Fruit fly (Drosophila melanogaster) whole organism, embryonic: ENCODE results near the gene Not10.

ENCODE experiments used
- Adf1 ChIP-seq: fragments of 200-800 bp; sonication (Bioruptor generic); IDR thresholded peaks from 2 replicates; pipeline ENCODE4 v1.3.6; 2022; ENCODE audit warnings: missing biosample characterization, missing genetic modification characterization
- Atf-2 ChIP-seq: fragments of 200-800 bp; sonication (Bioruptor generic); optimal IDR thresholded peaks from 2 replicates; lab custom pipeline; 2016; ENCODE audit warnings: missing biosample characterization, missing genetic modification characterization
- Blimp-1 ChIP-seq: fragments of 200-800 bp; sonication (Bioruptor generic); optimal IDR thresholded peaks from 3 replicates; lab custom pipeline; 2018; ENCODE audit warnings: missing biosample characterization, missing genetic modification characterization, mild to moderate bottlenecking, moderate library complexity, missing genetic modification reagents
- CG1024 ChIP-seq: fragments of 200-800 bp; sonication (Bioruptor generic); IDR thresholded peaks from 2 replicates; pipeline ENCODE4 v1.3.6; 2022; ENCODE audit warnings: missing biosample characterization, missing genetic modification characterization
- CG10267 ChIP-seq: fragments of 200-800 bp; sonication (Bioruptor generic); optimal IDR thresholded peaks from 2 replicates; lab custom pipeline; 2018; ENCODE audit warnings: missing biosample characterization, mild to moderate bottlenecking, missing genetic modification characterization, moderate library complexity
- CG10543 ChIP-seq: fragments of 200-800 bp; sonication (Bioruptor generic); optimal IDR thresholded peaks from 3 replicates; lab custom pipeline; 2017; ENCODE audit warnings: missing biosample characterization, mild to moderate bottlenecking, missing genetic modification characterization, moderate library complexity
- CG11456 ChIP-seq: fragments of 200-800 bp; sonication (Bioruptor generic); IDR thresholded peaks from 3 replicates; pipeline ENCODE4 v1.3.6; 2022; ENCODE audit warnings: missing biosample characterization, missing genetic modification characterization
- CG13296 ChIP-seq: fragments of 200-800 bp; sonication (Bioruptor generic); optimal IDR thresholded peaks from 3 replicates; lab custom pipeline; 2018; ENCODE audit warnings: missing biosample characterization, mild to moderate bottlenecking, missing genetic modification characterization
- CG1529 ChIP-seq: fragments of 200-800 bp; sonication (Bioruptor generic); optimal IDR thresholded peaks from 3 replicates; lab custom pipeline; 2018; ENCODE audit warnings: missing biosample characterization, missing genetic modification characterization
- CG17568 ChIP-seq: fragments of 200-800 bp; sonication (Bioruptor generic); optimal IDR thresholded peaks from 2 replicates; lab custom pipeline; 2018; ENCODE audit warnings: missing biosample characterization, mild to moderate bottlenecking, missing genetic modification characterization, moderate library complexity
- CG18619 ChIP-seq: fragments of 200-800 bp; sonication (Bioruptor generic); optimal IDR thresholded peaks from 3 replicates; lab custom pipeline; 2017; ENCODE audit warnings: missing biosample characterization, mild to moderate bottlenecking, missing genetic modification characterization
- CG2678 ChIP-seq: fragments of 200-800 bp; sonication (Bioruptor generic); optimal IDR thresholded peaks from 3 replicates; lab custom pipeline; 2019; ENCODE audit warnings: missing biosample characterization, mild to moderate bottlenecking, missing genetic modification characterization, moderate library complexity
- CG33213 ChIP-seq: fragments of 200-800 bp; sonication (Bioruptor generic); optimal IDR thresholded peaks from 3 replicates; lab custom pipeline; 2016; ENCODE audit warnings: missing biosample characterization, missing genetic modification characterization
- CG4404 ChIP-seq: fragments of 200-800 bp; sonication (Bioruptor generic); IDR thresholded peaks from 2 replicates; pipeline ENCODE4 v1.3.6; 2022; ENCODE audit warnings: missing biosample characterization, missing genetic modification characterization
- CG4854 ChIP-seq: fragments of 200-800 bp; sonication (Bioruptor generic); optimal IDR thresholded peaks from 2 replicates; lab custom pipeline; 2016; ENCODE audit warnings: missing biosample characterization, missing genetic modification characterization, inconsistent platforms
- CG5180 ChIP-seq: fragments of 200-800 bp; sonication (Bioruptor generic); optimal IDR thresholded peaks from 3 replicates; lab custom pipeline; 2017; ENCODE audit warnings: missing biosample characterization, missing genetic modification characterization, mild to moderate bottlenecking, moderate library complexity, missing genetic modification reagents
- CG6683 ChIP-seq: fragments of 200-800 bp; sonication (Bioruptor generic); optimal IDR thresholded peaks from 2 replicates; lab custom pipeline; 2017; ENCODE audit warnings: missing biosample characterization, mild to moderate bottlenecking, missing genetic modification characterization, missing genetic modification reagents
- CG8359 ChIP-seq: fragments of 200-800 bp; sonication (Bioruptor generic); optimal IDR thresholded peaks from 2 replicates; lab custom pipeline; 2017; ENCODE audit warnings: missing biosample characterization, mild to moderate bottlenecking, missing genetic modification characterization, borderline replicate concordance
- CG8924 ChIP-seq: fragments of 200-800 bp; optimal IDR thresholded peaks from 3 replicates; lab custom pipeline; 2019; ENCODE audit warnings: missing biosample characterization, mild to moderate bottlenecking, missing genetic modification characterization, moderate library complexity
- Chrac-16 ChIP-seq: fragments of 200-800 bp; sonication (Bioruptor generic); optimal IDR thresholded peaks from 3 replicates; lab custom pipeline; 2016; ENCODE audit warnings: missing biosample characterization, missing genetic modification characterization
- Ets65A ChIP-seq: fragments of 200-800 bp; sonication (Bioruptor generic); peaks from one replicate; lab custom pipeline; 2016; ENCODE audit warnings: missing biosample characterization, missing genetic modification characterization
- HHEX ChIP-seq: fragments of 200-800 bp; sonication (Bioruptor generic); optimal IDR thresholded peaks from 3 replicates; lab custom pipeline; 2017; ENCODE audit warnings: missing biosample characterization, mild to moderate bottlenecking, missing genetic modification characterization, missing genetic modification reagents
- Mes4 ChIP-seq: fragments of 200-800 bp; sonication (Bioruptor generic); optimal IDR thresholded peaks from 2 replicates; lab custom pipeline; 2016; ENCODE audit warnings: missing biosample characterization, missing genetic modification characterization
- Myb ChIP-seq: fragments of 200-800 bp; sonication (Bioruptor generic); optimal IDR thresholded peaks from 2 replicates; lab custom pipeline; 2016; ENCODE audit warnings: missing biosample characterization, missing genetic modification characterization
- Nf-YC ChIP-seq: fragments of 200-800 bp; optimal IDR thresholded peaks from 3 replicates; lab custom pipeline; 2019; ENCODE audit warnings: missing biosample characterization, mild to moderate bottlenecking, missing genetic modification characterization, moderate library complexity
- NfI ChIP-seq: fragments of 200-800 bp; sonication (Bioruptor generic); optimal IDR thresholded peaks from 3 replicates; lab custom pipeline; 2018; ENCODE audit warnings: missing biosample characterization, mild to moderate bottlenecking, missing genetic modification characterization, moderate library complexity
- Oaz ChIP-seq: fragments of 200-800 bp; sonication (Bioruptor generic); IDR thresholded peaks from 2 replicates; pipeline ENCODE4 v1.3.6; 2022; ENCODE audit warnings: missing biosample characterization, missing genetic modification characterization
- Opbp ChIP-seq: fragments of 200-800 bp; sonication (Bioruptor generic); IDR thresholded peaks from 3 replicates; pipeline ENCODE4 v1.3.6; 2022; ENCODE audit warnings: missing biosample characterization, missing genetic modification characterization; ENCODE audit not compliant: partially characterized antibody
- ase ChIP-seq: fragments of 200-800 bp; sonication (Bioruptor generic); IDR thresholded peaks from 3 replicates; pipeline ENCODE4 v1.3.6; 2022; ENCODE audit warnings: missing biosample characterization, missing genetic modification characterization
- bigmax ChIP-seq: fragments of 200-800 bp; sonication (Bioruptor generic); optimal IDR thresholded peaks from 2 replicates; lab custom pipeline; 2018; ENCODE audit warnings: missing biosample characterization, mild to moderate bottlenecking, missing genetic modification characterization
- btn ChIP-seq: fragments of 200-800 bp; sonication (Bioruptor generic); optimal IDR thresholded peaks from 2 replicates; lab custom pipeline; 2016; ENCODE audit warnings: missing biosample characterization, missing genetic modification characterization
- caup ChIP-seq: fragments of 200-800 bp; sonication (Bioruptor generic); optimal IDR thresholded peaks from 3 replicates; lab custom pipeline; 2017; ENCODE audit warnings: missing biosample characterization, mild to moderate bottlenecking, missing genetic modification characterization, moderate library complexity; ENCODE audit not compliant: severe bottlenecking
- chinmo ChIP-seq: fragments of 200-800 bp; sonication (Bioruptor generic); IDR thresholded peaks from 4 replicates; pipeline ENCODE4 v1.3.6; 2022; ENCODE audit warnings: missing biosample characterization, missing genetic modification characterization; ENCODE audit not compliant: partially characterized antibody
- dan ChIP-seq: fragments of 200-800 bp; sonication (Bioruptor generic); IDR thresholded peaks from 2 replicates; pipeline ENCODE4 v1.3.6; 2022; ENCODE audit warnings: missing biosample characterization, missing genetic modification characterization
- en ChIP-seq: fragments of 200-800 bp; sonication (Bioruptor generic); optimal IDR thresholded peaks from 2 replicates; lab custom pipeline; 2016; ENCODE audit warnings: missing biosample characterization, missing genetic modification characterization
- exex ChIP-seq: fragments of 200-800 bp; sonication (Bioruptor generic); optimal IDR thresholded peaks from 4 replicates; lab custom pipeline; 2018; ENCODE audit warnings: missing biosample characterization, mild to moderate bottlenecking, missing genetic modification characterization, moderate library complexity
- eyg ChIP-seq: fragments of 200-800 bp; sonication (Bioruptor generic); optimal IDR thresholded peaks from 3 replicates; lab custom pipeline; 2016; ENCODE audit warnings: missing biosample characterization, missing genetic modification characterization
- fd102C ChIP-seq: fragments of 200-800 bp; sonication (Bioruptor generic); optimal IDR thresholded peaks from 2 replicates; lab custom pipeline; 2018; ENCODE audit warnings: missing biosample characterization, mild to moderate bottlenecking, missing genetic modification characterization, moderate library complexity
- gro ChIP-seq: fragments of 200-800 bp; sonication (Bioruptor generic); optimal IDR thresholded peaks from 2 replicates; lab custom pipeline; 2016; ENCODE audit warnings: missing biosample characterization, missing genetic modification characterization
- hth ChIP-seq: fragments of >200 bp; optimal IDR thresholded peaks from 2 replicates; lab custom pipeline; 2017; ENCODE audit warnings: inconsistent platforms
- jumu ChIP-seq: fragments of 200-800 bp; sonication (Bioruptor generic); optimal IDR thresholded peaks from 3 replicates; lab custom pipeline; 2016; ENCODE audit warnings: missing biosample characterization, missing genetic modification characterization
- nmo ChIP-seq: fragments of 200-800 bp; sonication (Bioruptor generic); optimal IDR thresholded peaks from 2 replicates; lab custom pipeline; 2018; ENCODE audit warnings: missing biosample characterization, mild to moderate bottlenecking, missing genetic modification characterization, moderate library complexity
- oc ChIP-seq: fragments of 200-800 bp; sonication (Bioruptor generic); optimal IDR thresholded peaks from 2 replicates; lab custom pipeline; 2018; ENCODE audit warnings: missing biosample characterization, mild to moderate bottlenecking, missing genetic modification characterization, moderate library complexity
- row ChIP-seq: fragments of 200-800 bp; sonication (Bioruptor generic); IDR thresholded peaks from 3 replicates; pipeline ENCODE4 v1.3.6; 2022; ENCODE audit warnings: missing biosample characterization, missing genetic modification characterization
- run ChIP-seq: fragments of 200-800 bp; sonication (Bioruptor generic); optimal IDR thresholded peaks from 3 replicates; lab custom pipeline; 2018; ENCODE audit warnings: missing biosample characterization, mild to moderate bottlenecking, missing genetic modification characterization
- sd ChIP-seq: fragments of 200-800 bp; sonication (Bioruptor generic); optimal IDR thresholded peaks from 3 replicates; lab custom pipeline; 2018; ENCODE audit warnings: missing biosample characterization, mild to moderate bottlenecking, missing genetic modification characterization, moderate library complexity
- sqz ChIP-seq: fragments of 200-800 bp; sonication (Bioruptor generic); optimal IDR thresholded peaks from 3 replicates; lab custom pipeline; 2018; ENCODE audit warnings: missing biosample characterization, mild to moderate bottlenecking, missing genetic modification characterization
- toy ChIP-seq: fragments of 200-800 bp; sonication (Bioruptor generic); IDR thresholded peaks from 2 replicates; pipeline ENCODE4 v1.3.6; 2022; ENCODE audit warnings: missing biosample characterization, missing genetic modification characterization
- vfl ChIP-seq: fragments of 200-800 bp; sonication (Bioruptor generic); optimal IDR thresholded peaks from 2 replicates; lab custom pipeline; 2016; ENCODE audit warnings: missing biosample characterization, missing genetic modification characterization
- vvl ChIP-seq: fragments of 200-800 bp; sonication (Bioruptor generic); IDR thresholded peaks from 2 replicates; pipeline ENCODE4 v1.3.6; 2022; ENCODE audit warnings: missing biosample characterization, missing genetic modification characterization
- wek ChIP-seq: fragments of 200-800 bp; sonication (Bioruptor generic); optimal IDR thresholded peaks from 3 replicates; lab custom pipeline; 2018; ENCODE audit warnings: missing biosample characterization, mild to moderate bottlenecking, missing genetic modification characterization, moderate library complexity
- wor ChIP-seq: fragments of 200-800 bp; sonication (Bioruptor generic); IDR thresholded peaks from 2 replicates; pipeline ENCODE4 v1.3.6; 2022; ENCODE audit warnings: missing biosample characterization, missing genetic modification characterization

Gene Not10

DNA sequence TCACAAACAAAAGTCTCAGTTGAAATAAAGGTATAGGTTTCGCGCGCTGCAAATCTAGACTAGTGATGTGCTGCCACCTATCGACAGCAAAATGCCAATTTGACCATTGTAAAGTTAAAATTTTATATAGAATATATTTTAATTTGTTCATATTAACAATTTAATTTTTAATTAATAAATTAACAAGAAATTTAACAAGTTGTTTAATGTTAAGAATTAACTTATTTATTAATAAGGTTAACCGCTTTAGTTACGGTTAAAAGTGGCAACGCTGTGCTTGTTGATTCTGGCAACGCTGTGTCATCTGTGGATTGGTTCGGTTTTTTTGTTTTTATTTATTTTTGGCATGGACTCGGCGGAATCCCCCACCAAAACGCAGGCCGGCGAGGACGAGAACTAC, at the start of gene Not10 (continued):
- TF ChIP-seq toy (GFP tag; lab: Robert Waterston, UW) (no peak), jumu (no peak), caup (GFP tag; lab: Kevin White, UChicago) (no peak), CG18619 (GFP tag; lab: Kevin White, UChicago) (no peak), CG1024 (no peak), chinmo (GFP tag; lab: Robert Waterston, UW) (no peak), HHEX (GFP tag; lab: Kevin White, UChicago) (no peak), vvl (GFP tag; lab: Robert Waterston, UW) (0 out of 2 replicates have a peak, but pooled peaks have one; percentile 11), CG13296 (no peak), Nf-YC (tag; lab: Kevin White, UChicago) (no peak), sqz (GFP tag; lab: Kevin White, UChicago) (no peak), hth (lab: Kevin White, UChicago) (no peak), Adf1 (GFP tag; lab: Robert Waterston, UW) (0 out of 2 replicates have a peak, but pooled peaks have one; percentile 20), CG5180 (no peak), wek (GFP tag; lab: Kevin White, UChicago) (no peak), CG2678 (tag; lab: Kevin White, UChicago) (no peak), en (GFP tag; lab: Kevin White, UChicago) (no peak), oc (tag; lab: Kevin White, UChicago) (no peak), CG4854 (GFP tag; lab: Kevin White, UChicago) (no peak), CG1529 (no peak), nmo (peak; percentile 61), Opbp (GFP tag; lab: Robert Waterston, UW) (no peak; the same call in 2 of the 3 replicates), fd102C (GFP tag; lab: Kevin White, UChicago) (no peak), exex (tag; lab: Kevin White, UChicago) (no peak), Atf-2 (GFP tag; lab: Kevin White, UChicago) (no peak), CG10267 (peak; percentile 79), eyg (GFP tag; lab: Kevin White, UChicago) (no peak), run (tag; lab: Kevin White, UChicago) (no peak), Mes4 (GFP tag; lab: Kevin White, UChicago) (no peak), gro (no peak), Ets65A (GFP tag; lab: Kevin White, UChicago) (no peak), CG33213 (no peak), Oaz (no peak), CG11456 (GFP tag; lab: Robert Waterston, UW) (no peak), vfl (GFP tag; lab: Kevin White, UChicago) (no peak), CG8924 (tag; lab: Kevin White, UChicago) (peak; percentile 55), CG8359 (no peak), Myb (no peak), CG10543 (GFP tag; lab: Kevin White, UChicago) (no peak), dan (GFP tag; lab: Robert Waterston, UW) (no peak), CG4404 (GFP tag; lab: Robert Waterston, UW) (no peak), btn (GFP tag; lab: Kevin White, UChicago) (no peak), Chrac-16 (GFP tag; lab: Kevin White, UChicago) (peak; percentile 38), wor (GFP tag; lab: Robert Waterston, UW) (no peak), NfI (GFP tag; lab: Kevin White, UChicago) (peak; percentile 48), CG17568 (GFP tag; lab: Kevin White, UChicago) (no peak), Blimp-1 (no peak), row (GFP tag; lab: Robert Waterston, UW) (peak; percentile 79), CG6683 (GFP tag; lab: Kevin White, UChicago) (no peak), ase (GFP tag; lab: Robert Waterston, UW) (no peak), bigmax (GFP tag; lab: Kevin White, UChicago) (peak; percentile 70), sd (tag; lab: Kevin White, UChicago) (no peak)
